Worm (Caenorhabditis elegans) whole organism, L1 larva: ENCODE results near the gene Y37E11AM.3.

Experiments used
- elt-2 ChIP-seq: sonication (generic microtip); optimal IDR thresholded peaks from 2 replicates; lab custom pipeline; 2016; ENCODE audit warnings: missing genetic modification characterization, mild to moderate bottlenecking, inconsistent platforms, missing compliant biosample characterization, missing genetic modification reagents
- fkh-10 ChIP-seq: sonication (generic microtip); optimal IDR thresholded peaks from 2 replicates; lab custom pipeline; 2017; ENCODE audit warnings: missing biosample characterization, missing genetic modification reagents, missing genetic modification characterization
- snpc-4 ChIP-seq: fragments of 150-350 bp; optimal IDR thresholded peaks from 2 replicates; lab custom pipeline; 2014; ENCODE audit warnings: missing biosample characterization, missing genetic modification characterization

- no peak for TF ChIP-seq fkh-10
- TF ChIP-seq elt-2 (tag; lab: Kevin White, UChicago): no peak
- TF ChIP-seq snpc-4 (tag; lab: Kevin White, UChicago): no peak
Measured at ce11 chrIV:3710737-3711136, 8.2 kb downstream of the Y37E11AM.3 start.
